Fruit fly (Drosophila melanogaster) whole organism, embryonic: ENCODE results near the gene Vav.

Experiments used
- Abd-B ChIP-seq: fragments of 200-800 bp; sonication (Bioruptor generic); optimal IDR thresholded peaks from 2 replicates; lab custom pipeline; 2018; ENCODE audit warnings: missing biosample characterization, mild to moderate bottlenecking, missing genetic modification characterization, moderate library complexity
- Atf3 ChIP-seq: fragments of 200-800 bp; sonication (Bioruptor generic); optimal IDR thresholded peaks from 3 replicates; lab custom pipeline; 2016; ENCODE audit warnings: missing biosample characterization, missing genetic modification characterization
- BtbVII ChIP-seq: fragments of 200-800 bp; sonication (Bioruptor generic); optimal IDR thresholded peaks from 3 replicates; lab custom pipeline; 2017; ENCODE audit warnings: missing biosample characterization, mild to moderate bottlenecking, missing genetic modification characterization
- CG11247 ChIP-seq: fragments of 200-800 bp; sonication (Bioruptor generic); IDR thresholded peaks from 2 replicates; pipeline ENCODE4 v1.3.6; 2022; ENCODE audit warnings: missing biosample characterization, missing genetic modification characterization
- CG12299 ChIP-seq: fragments of 200-800 bp; sonication (Bioruptor generic); optimal IDR thresholded peaks from 2 replicates; lab custom pipeline; 2018; ENCODE audit warnings: missing biosample characterization, mild to moderate bottlenecking, missing genetic modification characterization
- CG12744 ChIP-seq: fragments of 200-800 bp; sonication (Bioruptor generic); optimal IDR thresholded peaks from 2 replicates; lab custom pipeline; 2016; ENCODE audit warnings: missing biosample characterization, missing genetic modification characterization
- CG12769 ChIP-seq: fragments of 200-800 bp; sonication (Bioruptor generic); optimal IDR thresholded peaks from 2 replicates; lab custom pipeline; 2019; ENCODE audit warnings: missing biosample characterization, mild to moderate bottlenecking, missing genetic modification characterization, moderate library complexity
- CG14965 ChIP-seq: fragments of 200-800 bp; sonication (Bioruptor generic); optimal IDR thresholded peaks from 2 replicates; lab custom pipeline; 2016; ENCODE audit warnings: missing biosample characterization, missing genetic modification characterization, borderline replicate concordance
- CG15514 ChIP-seq: fragments of 200-800 bp; sonication (Bioruptor generic); optimal IDR thresholded peaks from 3 replicates; lab custom pipeline; 2017; ENCODE audit warnings: missing biosample characterization, missing genetic modification characterization, mild to moderate bottlenecking, moderate library complexity, missing genetic modification reagents
- CG2202 ChIP-seq: fragments of 200-800 bp; sonication (Bioruptor generic); optimal IDR thresholded peaks from 2 replicates; lab custom pipeline; 2018; ENCODE audit warnings: missing biosample characterization, mild to moderate bottlenecking, missing genetic modification characterization
- CG34224 ChIP-seq: fragments of 200-800 bp; sonication (Bioruptor generic); IDR thresholded peaks from 3 replicates; pipeline ENCODE4 v1.3.6; 2022; ENCODE audit warnings: missing biosample characterization, missing genetic modification characterization; ENCODE audit not compliant: partially characterized antibody
- CG34376 ChIP-seq: fragments of 200-800 bp; sonication (Bioruptor generic); optimal IDR thresholded peaks from 2 replicates; lab custom pipeline; 2018; ENCODE audit warnings: missing biosample characterization, mild to moderate bottlenecking, missing genetic modification characterization
- CG3847 ChIP-seq: fragments of 200-800 bp; sonication (Bioruptor generic); IDR thresholded peaks from 2 replicates; pipeline ENCODE4 v1.3.6; 2022; ENCODE audit warnings: missing biosample characterization, missing genetic modification characterization
- CG5245 ChIP-seq: fragments of 200-800 bp; sonication (Bioruptor generic); optimal IDR thresholded peaks from 3 replicates; lab custom pipeline; 2016; ENCODE audit warnings: missing biosample characterization, missing genetic modification characterization
- CG8944 ChIP-seq: fragments of 200-800 bp; sonication (Bioruptor generic); optimal IDR thresholded peaks from 3 replicates; lab custom pipeline; 2016; ENCODE audit warnings: missing biosample characterization, missing genetic modification characterization
- Dbx ChIP-seq: fragments of 200-800 bp; sonication (Bioruptor generic); IDR thresholded peaks from 3 replicates; pipeline ENCODE4 v1.3.6; 2022; ENCODE audit warnings: missing biosample characterization, missing genetic modification characterization
- Doc3 ChIP-seq: fragments of 200-800 bp; sonication (Bioruptor generic); IDR thresholded peaks from 3 replicates; pipeline ENCODE4 v1.3.6; 2022; ENCODE audit warnings: missing biosample characterization, missing genetic modification characterization; ENCODE audit not compliant: partially characterized antibody
- Drgx ChIP-seq: fragments of 200-800 bp; sonication (Bioruptor generic); IDR thresholded peaks from 2 replicates; pipeline ENCODE4 v1.3.6; 2022; ENCODE audit warnings: missing biosample characterization, missing genetic modification characterization
- Ets65A ChIP-seq: fragments of 200-800 bp; sonication (Bioruptor generic); peaks from one replicate; lab custom pipeline; 2016; ENCODE audit warnings: missing biosample characterization, missing genetic modification characterization
- MESR4 ChIP-seq: fragments of 200-800 bp; sonication (Bioruptor generic); optimal IDR thresholded peaks from 2 replicates; lab custom pipeline; 2018; ENCODE audit warnings: missing biosample characterization, mild to moderate bottlenecking, missing genetic modification characterization, moderate library complexity
- NFAT ChIP-seq: fragments of 200-800 bp; sonication (Bioruptor generic); IDR thresholded peaks from 2 replicates; pipeline ENCODE4 v1.3.6; 2022; ENCODE audit warnings: missing biosample characterization, missing genetic modification characterization
- amos ChIP-seq: fragments of 200-800 bp; sonication (Bioruptor generic); IDR thresholded peaks from 2 replicates; pipeline ENCODE4 v1.3.6; 2022; ENCODE audit warnings: missing biosample characterization, missing genetic modification characterization; ENCODE audit not compliant: partially characterized antibody
- chinmo ChIP-seq: fragments of 200-800 bp; sonication (Bioruptor generic); IDR thresholded peaks from 4 replicates; pipeline ENCODE4 v1.3.6; 2022; ENCODE audit warnings: missing biosample characterization, missing genetic modification characterization; ENCODE audit not compliant: partially characterized antibody
- crol ChIP-seq: fragments of 200-800 bp; sonication (Bioruptor generic); IDR thresholded peaks from 2 replicates; pipeline ENCODE4 v1.3.6; 2022; ENCODE audit warnings: missing biosample characterization, missing genetic modification characterization
- dati ChIP-seq: fragments of 200-800 bp; sonication (Bioruptor generic); IDR thresholded peaks from 2 replicates; pipeline ENCODE4 v1.3.6; 2022; ENCODE audit warnings: missing biosample characterization, missing genetic modification characterization
- dpn ChIP-seq, 2 experiments: fragments of 200-800 bp; sonication (Bioruptor generic); optimal IDR thresholded peaks; 3 replicates each; lab custom pipeline; 2016; ENCODE audit warnings: missing biosample characterization in 2 of 2, missing genetic modification characterization in 2 of 2
- esg ChIP-seq: fragments of 200-800 bp; sonication (Bioruptor generic); conservative IDR thresholded peaks from 2 replicates; pipeline ENCODE4 v1.3.6; 2022; ENCODE audit warnings: missing biosample characterization, missing genetic modification characterization
- eve ChIP-seq, 2 experiments: fragments of >200 bp; optimal IDR thresholded peaks; 2 replicates each; lab custom pipeline; 2017; ENCODE audit warnings: missing biosample characterization in 2 of 2, missing genetic modification characterization in 2 of 2
- exex ChIP-seq: fragments of 200-800 bp; sonication (Bioruptor generic); optimal IDR thresholded peaks from 4 replicates; lab custom pipeline; 2018; ENCODE audit warnings: missing biosample characterization, mild to moderate bottlenecking, missing genetic modification characterization, moderate library complexity
- kay ChIP-seq: fragments of 200-800 bp; sonication (Bioruptor generic); optimal IDR thresholded peaks from 2 replicates; lab custom pipeline; 2016; ENCODE audit warnings: missing biosample characterization, missing genetic modification characterization
- klu ChIP-seq: fragments of 200-800 bp; sonication (Bioruptor generic); IDR thresholded peaks from 2 replicates; pipeline ENCODE4 v1.3.6; 2022; ENCODE audit warnings: missing biosample characterization, missing genetic modification characterization
- maf-S ChIP-seq: fragments of 200-800 bp; sonication (Bioruptor generic); optimal IDR thresholded peaks from 2 replicates; lab custom pipeline; 2016; ENCODE audit warnings: missing biosample characterization, missing genetic modification characterization
- mirr ChIP-seq: fragments of 200-800 bp; sonication (Bioruptor generic); optimal IDR thresholded peaks from 3 replicates; lab custom pipeline; 2018; ENCODE audit warnings: missing biosample characterization, mild to moderate bottlenecking, missing genetic modification characterization
- nom ChIP-seq: fragments of 200-800 bp; sonication (Bioruptor generic); optimal IDR thresholded peaks from 2 replicates; lab custom pipeline; 2017; ENCODE audit warnings: missing biosample characterization, missing genetic modification characterization, mild to moderate bottlenecking, moderate library complexity, missing genetic modification reagents
- pan ChIP-seq, 4 experiments: fragments of >200 bp in 3 of 4; fragments of 200-800 bp in 1 of 4; sonication (Bioruptor generic) in 1 of 4; optimal IDR thresholded peaks in 3 of 4; IDR thresholded peaks in 1 of 4; 2 replicates each; pipeline versions ENCODE4 v1.3.6 to Lab custom; 2017 to 2022; ENCODE audit warnings: missing biosample characterization in 2 of 4, missing genetic modification characterization in 2 of 4, mixed read lengths in 1 of 4
- repo ChIP-seq: fragments of 200-800 bp; sonication (Bioruptor generic); optimal IDR thresholded peaks from 2 replicates; lab custom pipeline; 2016; ENCODE audit warnings: missing biosample characterization, missing genetic modification characterization
- rib ChIP-seq: fragments of 200-800 bp; sonication (Bioruptor generic); IDR thresholded peaks from 2 replicates; pipeline ENCODE4 v1.3.6; 2022; ENCODE audit warnings: missing biosample characterization, missing genetic modification characterization
- run ChIP-seq: fragments of 200-800 bp; sonication (Bioruptor generic); optimal IDR thresholded peaks from 3 replicates; lab custom pipeline; 2018; ENCODE audit warnings: missing biosample characterization, mild to moderate bottlenecking, missing genetic modification characterization
- sens-2 ChIP-seq: fragments of 200-800 bp; sonication (Bioruptor generic); IDR thresholded peaks from 2 replicates; pipeline ENCODE4 v1.3.6; 2022; ENCODE audit warnings: missing biosample characterization, missing genetic modification characterization
- shn ChIP-seq: fragments of 200-800 bp; sonication (Bioruptor generic); optimal IDR thresholded peaks from 3 replicates; lab custom pipeline; 2016; ENCODE audit warnings: missing biosample characterization, missing genetic modification characterization
- sqz ChIP-seq: fragments of 200-800 bp; sonication (Bioruptor generic); optimal IDR thresholded peaks from 3 replicates; lab custom pipeline; 2018; ENCODE audit warnings: missing biosample characterization, mild to moderate bottlenecking, missing genetic modification characterization
- stc ChIP-seq: fragments of 200-800 bp; sonication (Bioruptor generic); IDR thresholded peaks from 2 replicates; pipeline ENCODE4 v1.3.6; 2022; ENCODE audit warnings: missing biosample characterization, missing genetic modification characterization
- sug ChIP-seq: fragments of 200-800 bp; optimal IDR thresholded peaks from 2 replicates; lab custom pipeline; 2019; ENCODE audit warnings: missing biosample characterization, mild to moderate bottlenecking, missing genetic modification characterization, moderate library complexity
- tll ChIP-seq, 2 experiments: fragments of 200-800 bp in 1 of 2; fragments of >200 bp in 1 of 2; sonication (Bioruptor generic) in 1 of 2; optimal IDR thresholded peaks; 2 replicates each; lab custom pipeline; 2017 to 2019; ENCODE audit warnings: missing biosample characterization in 2 of 2, missing genetic modification characterization in 2 of 2, mild to moderate bottlenecking in 1 of 2, moderate library complexity in 1 of 2
- zfh1 ChIP-seq: fragments of 200-800 bp; sonication (Bioruptor generic); IDR thresholded peaks from 3 replicates; pipeline ENCODE4 v1.3.6; 2022; ENCODE audit warnings: missing biosample characterization, missing genetic modification characterization

Vav gene

DNA sequence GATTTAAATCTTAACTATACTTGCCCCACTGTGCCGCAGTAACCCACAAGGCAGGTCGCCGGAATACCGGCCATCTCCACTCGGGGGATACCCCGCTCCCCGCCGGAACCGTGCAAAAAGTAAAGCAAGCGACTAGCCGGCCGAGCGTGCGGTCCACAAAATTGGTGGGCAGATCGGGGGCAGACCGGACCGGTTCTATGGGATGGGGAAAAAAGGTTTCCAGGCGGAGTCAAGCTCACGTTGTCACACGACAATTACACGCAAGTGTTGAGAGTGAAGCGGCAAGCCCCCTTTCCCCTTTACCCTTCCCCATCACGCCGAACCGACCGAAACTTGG is 36.3 kb upstream of the Vav start (continued):
- TF ChIP-seq pan (optimal IDR thresholded peaks at IDR 0.05; lab: Kevin White, UChicago), result no peak
- peak in 1 of 2 experiments; percentile 20 for TF ChIP-seq pan (GFP tag; optimal IDR thresholded peaks at IDR 0.05 in 1 of 2, IDR thresholded peaks at IDR 0.05 in 1 of 2)
- peak; percentile 26 for TF ChIP-seq nom (GFP tag; lab: Kevin White, UChicago)
- 0 out of 4 replicates have a peak, but pooled peaks have one; percentile 17 for TF ChIP-seq chinmo (GFP tag; lab: Robert Waterston, UW)
- TF ChIP-seq repo, result no peak
- TF ChIP-seq rib (GFP tag; lab: Robert Waterston, UW), result peak; percentile 32; the same call in 1 of the 2 replicates
- TF ChIP-seq Ets65A (GFP tag; lab: Kevin White, UChicago), result peak; percentile 3
- TF ChIP-seq Atf3 (GFP tag; lab: Kevin White, UChicago), result no peak
- no peak for TF ChIP-seq sqz (GFP tag; lab: Kevin White, UChicago)
- peak; percentile 83 for TF ChIP-seq crol (GFP tag; lab: Robert Waterston, UW)
- no peak for TF ChIP-seq CG8944 (GFP tag; lab: Kevin White, UChicago)

DNA sequence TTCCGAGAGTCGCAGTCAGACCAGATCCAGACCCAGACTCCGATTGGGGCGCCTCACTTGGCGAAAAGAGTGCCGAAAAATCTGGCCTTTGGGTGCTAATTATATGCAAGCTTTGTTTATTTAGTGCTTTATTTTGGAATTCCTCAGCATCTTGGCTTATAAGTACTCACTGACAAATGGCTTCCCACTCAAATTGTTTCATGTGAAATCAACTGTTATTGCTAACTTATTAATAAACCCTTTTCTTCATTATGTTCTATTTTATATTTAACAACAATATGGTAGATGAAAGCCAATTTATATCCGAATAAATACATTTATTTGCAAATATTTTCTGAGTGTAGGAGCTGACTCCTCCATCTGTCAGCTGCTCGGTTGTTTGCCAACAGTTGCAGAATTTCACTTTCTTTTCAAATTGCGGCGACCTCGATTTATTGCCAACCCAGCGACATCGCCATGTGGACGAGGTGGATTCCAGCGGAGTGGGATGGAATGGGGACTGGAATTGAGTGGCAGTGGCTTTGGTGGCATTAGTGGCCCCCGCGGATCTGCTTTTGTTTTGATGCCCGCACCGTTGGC is 31.7 kb upstream of the Vav start:
- TF ChIP-seq sens-2 (GFP tag; lab: Robert Waterston, UW) (no peak), Drgx (GFP tag; lab: Robert Waterston, UW) (peak; percentile 40; the same call in 1 of the 2 replicates)

DNA sequence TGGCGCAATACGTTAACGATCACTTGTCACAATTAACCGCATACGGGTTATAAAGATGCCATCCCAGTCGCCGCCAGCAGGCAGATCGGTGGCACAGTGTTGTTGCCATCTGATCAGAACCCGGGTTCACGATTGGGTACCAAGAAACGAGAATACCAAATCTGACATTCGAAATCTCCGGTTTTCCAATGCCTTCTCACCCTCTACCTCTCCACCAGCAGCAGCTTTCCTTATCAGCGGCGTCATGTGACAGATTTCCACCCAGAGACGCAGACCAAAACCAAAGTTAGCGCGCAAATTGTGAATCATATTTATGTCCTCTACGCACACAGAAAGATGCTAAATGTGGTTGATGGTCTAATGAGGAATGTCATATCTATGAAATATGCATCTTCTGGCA is 23.0 kb upstream of the Vav start:
- TF ChIP-seq NFAT (no peak), Abd-B (GFP tag; lab: Kevin White, UChicago) (no peak), CG12299 (tag; lab: Kevin White, UChicago) (no peak)

DNA sequence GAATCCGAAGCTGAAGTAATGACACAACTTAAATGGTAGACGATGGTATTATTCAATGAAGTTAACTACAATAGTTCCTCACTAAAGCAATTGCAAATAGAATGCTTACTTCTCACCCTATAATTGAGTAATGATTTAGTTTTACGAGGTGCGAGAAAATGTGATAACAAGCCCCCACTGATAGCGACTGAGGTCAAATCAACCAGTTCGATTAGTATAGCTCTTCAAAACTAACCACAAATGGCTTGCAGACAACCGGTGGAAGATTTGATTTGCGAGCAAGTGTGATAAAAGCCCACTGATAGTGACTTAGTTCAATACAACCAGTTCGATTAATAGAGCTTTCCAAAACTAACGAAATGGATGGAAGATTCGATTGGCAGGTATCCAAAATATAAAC is 22.3 kb upstream of the Vav start:
- TF ChIP-seq CG11247 (GFP tag; lab: Robert Waterston, UW), result no peak
- TF ChIP-seq dati, result no peak
- peak; percentile 37 for TF ChIP-seq CG15514
- peak; percentile 11 for TF ChIP-seq CG34376
- no peak for TF ChIP-seq CG5245 (GFP tag; lab: Kevin White, UChicago)
- peak; percentile 76 for TF ChIP-seq mirr
- TF ChIP-seq CG12769, result no peak
- TF ChIP-seq Dbx, result no peak
- TF ChIP-seq zfh1, result no peak
- TF ChIP-seq CG3847 (GFP tag; lab: Robert Waterston, UW), result no peak
- peak; percentile 48 for TF ChIP-seq run (tag; lab: Kevin White, UChicago)
- TF ChIP-seq sug (tag; lab: Kevin White, UChicago), result peak; percentile 78
- no peak for TF ChIP-seq tll (GFP tag; optimal IDR thresholded peaks at IDR 0.05; lab: Kevin White, UChicago)
- no peak for TF ChIP-seq stc (GFP tag; lab: Robert Waterston, UW)
- no peak for TF ChIP-seq klu
- TF ChIP-seq kay, result no peak
- TF ChIP-seq eve (GFP tag; optimal IDR thresholded peaks at IDR 0.05; lab: Kevin White, UChicago), result no peak
- no peak for TF ChIP-seq BtbVII (GFP tag; lab: Kevin White, UChicago)
- TF ChIP-seq maf-S (GFP tag; lab: Kevin White, UChicago), result no peak
- no peak for TF ChIP-seq shn (GFP tag; lab: Kevin White, UChicago)
- TF ChIP-seq esg (GFP tag; lab: Robert Waterston, UW), result no peak
- no peak for TF ChIP-seq Doc3 (GFP tag; lab: Robert Waterston, UW)
- no peak for TF ChIP-seq MESR4 (GFP tag; lab: Kevin White, UChicago)
- no peak for TF ChIP-seq CG12744 (GFP tag; lab: Kevin White, UChicago)
- no peak for TF ChIP-seq CG14965
- no peak for TF ChIP-seq amos (GFP tag; lab: Robert Waterston, UW)
- no peak for TF ChIP-seq dpn (GFP tag; optimal IDR thresholded peaks at IDR 0.05; lab: Kevin White, UChicago)
- TF ChIP-seq CG34224 (GFP tag; lab: Robert Waterston, UW), result no peak
- TF ChIP-seq exex (tag; lab: Kevin White, UChicago), result peak; percentile 69
- no peak for TF ChIP-seq CG2202 (tag; lab: Kevin White, UChicago)
